Fruit fly (Drosophila melanogaster): Measurements from ENCODE around the gene CG7884.

DNA sequence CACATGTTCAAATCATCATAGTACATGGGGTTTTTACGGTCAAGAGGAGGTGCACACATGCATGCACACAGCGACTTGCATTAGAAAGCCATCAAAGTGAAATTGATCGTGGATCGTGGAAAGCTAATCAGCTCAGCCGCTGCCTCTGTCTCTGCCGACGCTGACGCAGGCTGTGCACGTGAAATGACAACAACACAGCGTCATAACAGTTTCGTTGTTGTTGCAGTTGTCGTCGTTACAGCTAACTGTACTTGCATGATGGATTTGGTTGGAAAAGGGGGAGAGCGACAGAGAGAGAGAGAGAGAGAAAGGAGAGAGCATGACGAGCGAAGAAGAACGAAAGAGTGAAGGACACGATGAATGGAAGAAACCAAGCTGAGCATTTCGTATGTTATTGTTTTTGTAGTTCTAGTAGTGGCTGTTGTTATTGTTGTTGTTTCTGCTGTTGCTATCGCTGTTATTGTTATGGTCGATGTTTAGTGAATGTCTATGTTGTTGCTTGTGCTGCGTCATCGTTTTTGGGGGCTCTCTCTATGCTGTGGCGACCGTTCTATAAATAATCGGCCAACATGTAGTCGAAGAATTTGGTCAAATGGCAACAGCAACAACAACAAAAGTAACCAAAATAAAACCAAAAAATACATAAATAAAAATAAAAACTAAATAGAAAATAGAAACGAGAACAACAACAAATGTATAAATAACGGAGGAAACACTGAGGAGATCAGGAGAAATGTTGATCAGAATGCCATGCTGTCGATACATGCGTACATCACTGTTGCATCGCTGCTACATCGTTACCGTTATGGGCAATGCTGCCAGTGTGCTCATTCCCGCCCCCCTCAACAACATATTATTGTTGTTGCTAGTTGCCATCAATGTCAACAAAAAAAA is 39.6 kb downstream of the CG7884 start:
- no peak for TF ChIP-seq Lpt (GFP tag; optimal IDR thresholded peaks at IDR 0.05)
- no peak for TF ChIP-seq CG8319 (GFP tag; optimal IDR thresholded peaks at IDR 0.05)
- TF ChIP-seq Blimp-1 (GFP tag; optimal IDR thresholded peaks at IDR 0.05) = no peak
- TF ChIP-seq CG6854 (GFP tag; optimal IDR thresholded peaks at IDR 0.05) = no peak
- TF ChIP-seq OdsH (GFP tag; optimal IDR thresholded peaks at IDR 0.05) = no peak
- no peak for TF ChIP-seq CG34406 (GFP tag; optimal IDR thresholded peaks at IDR 0.05)
- TF ChIP-seq CG11294 (GFP tag; IDR thresholded peaks at IDR 0.05) = no peak
- no peak for TF ChIP-seq CG31627 (GFP tag; optimal IDR thresholded peaks at IDR 0.05)
- no peak for TF ChIP-seq CG6792 (GFP tag; optimal IDR thresholded peaks at IDR 0.05)
- TF ChIP-seq CG9139 (GFP tag; optimal IDR thresholded peaks at IDR 0.05) = no peak
